Worm (Caenorhabditis elegans) whole organism, L4 larva: ENCODE data around the gene taf-11.3.

Experiments
- D1046.2 ChIP-seq: fragments of 200-800 bp; sonication (Bioruptor generic); IDR thresholded peaks from 2 replicates; pipeline ENCODE4 v1.3.6; 2022; ENCODE audit warnings: missing genetic modification characterization, missing compliant biosample characterization
- F49E8.2 ChIP-seq: sonication (generic microtip); optimal IDR thresholded peaks from 2 replicates; lab custom pipeline; 2016; ENCODE audit warnings: missing compliant biosample characterization, mild to moderate bottlenecking, missing genetic modification characterization, borderline replicate concordance
- R02D3.7 ChIP-seq: fragments of 150-350 bp; sonication (generic microtip); optimal IDR thresholded peaks from 3 replicates; lab custom pipeline; 2014; ENCODE audit warnings: missing biosample characterization, missing genetic modification characterization
- T20F7.1 ChIP-seq: fragments of 200-800 bp; sonication (Bioruptor generic); optimal IDR thresholded peaks from 2 replicates; lab custom pipeline; 2018; ENCODE audit warnings: mild to moderate bottlenecking, missing genetic modification characterization, missing compliant biosample characterization
- Y75B8A.6 ChIP-seq: fragments of 200-800 bp; sonication (Bioruptor generic); IDR thresholded peaks from 2 replicates; pipeline ENCODE4 v1.3.6; 2022; ENCODE audit warnings: missing genetic modification reagents, missing genetic modification characterization, missing compliant biosample characterization
- ZK337.2 ChIP-seq: fragments of 200-800 bp; sonication (Bioruptor generic); IDR thresholded peaks from 2 replicates; pipeline ENCODE4 v1.3.6; 2022; ENCODE audit warnings: missing genetic modification reagents, missing genetic modification characterization, missing compliant biosample characterization
- ZK546.5 ChIP-seq, 2 experiments: sonication (generic microtip); optimal IDR thresholded peaks; 2 replicates each; lab custom pipeline; 2017; ENCODE audit warnings: missing biosample characterization in 2 of 2, missing genetic modification characterization in 2 of 2
- aly-2 ChIP-seq: sonication (generic microtip); optimal IDR thresholded peaks from 2 replicates; lab custom pipeline; 2018; ENCODE audit warnings: missing biosample characterization, missing genetic modification characterization
- ama-1 ChIP-seq: fragments of 150-350 bp; optimal IDR thresholded peaks from 2 replicates; lab custom pipeline; 2014; ENCODE audit warnings: inconsistent platforms, mixed read lengths
- arid-1 ChIP-seq: fragments of 200-800 bp; sonication (Bioruptor generic); conservative IDR thresholded peaks from 2 replicates; pipeline ENCODE4 v1.3.6; 2022; ENCODE audit warnings: missing genetic modification reagents, missing genetic modification characterization, missing compliant biosample characterization
- attf-4 ChIP-seq: sonication (generic microtip); optimal IDR thresholded peaks from 3 replicates; lab custom pipeline; 2017; ENCODE audit warnings: missing biosample characterization, missing genetic modification characterization
- ceh-20 ChIP-seq: fragments of 200-800 bp; sonication (Bioruptor generic); IDR thresholded peaks from 2 replicates; pipeline ENCODE4 v1.3.6; 2022; ENCODE audit warnings: missing genetic modification reagents, missing genetic modification characterization, missing compliant biosample characterization
- ceh-62 ChIP-seq: sonication (generic microtip); optimal IDR thresholded peaks from 2 replicates; lab custom pipeline; 2017; ENCODE audit warnings: missing biosample characterization, missing genetic modification characterization
- ces-1 ChIP-seq: fragments of 150-350 bp; sonication (generic microtip); optimal IDR thresholded peaks from 4 replicates; lab custom pipeline; 2014; ENCODE audit warnings: missing biosample characterization, missing genetic modification reagents, missing genetic modification characterization
- ctbp-1 ChIP-seq: fragments of 200-800 bp; sonication (Bioruptor generic); IDR thresholded peaks from 2 replicates; pipeline ENCODE4 v1.3.6; 2022; ENCODE audit warnings: missing genetic modification reagents, missing genetic modification characterization, missing compliant biosample characterization
- daf-16 ChIP-seq, 3 experiments: sonication (generic microtip); optimal IDR thresholded peaks; 2 replicates each; lab custom pipeline; 2016 to 2017; ENCODE audit warnings: missing genetic modification characterization in 3 of 3, missing genetic modification reagents in 3 of 3, mild to moderate bottlenecking in 2 of 3, missing compliant biosample characterization in 2 of 3, missing biosample characterization in 1 of 3, moderate library complexity in 1 of 3
- dmd-8 ChIP-seq: fragments of 200-800 bp; sonication (Bioruptor generic); IDR thresholded peaks from 2 replicates; pipeline ENCODE4 v1.3.6; 2022; ENCODE audit warnings: missing genetic modification characterization, missing compliant biosample characterization
- dmd-9 ChIP-seq: fragments of 200-800 bp; sonication (Bioruptor generic); IDR thresholded peaks from 2 replicates; pipeline ENCODE4 v1.3.6; 2022; ENCODE audit warnings: missing genetic modification reagents, missing genetic modification characterization, missing compliant biosample characterization
- fkh-10 ChIP-seq: fragments of 150-350 bp; optimal IDR thresholded peaks from 2 replicates; lab custom pipeline; 2014; ENCODE audit warnings: missing biosample characterization, missing genetic modification reagents, missing genetic modification characterization
- fos-1 ChIP-seq: fragments of 150-350 bp; optimal IDR thresholded peaks from 2 replicates; lab custom pipeline; 2014; ENCODE audit warnings: missing biosample characterization, missing genetic modification characterization
- hmg-1.1 ChIP-seq: fragments of 200-800 bp; sonication (Bioruptor generic); IDR thresholded peaks from 2 replicates; pipeline ENCODE4 v1.3.6; 2022; ENCODE audit warnings: missing genetic modification reagents, missing genetic modification characterization, missing compliant biosample characterization
- lin-1 ChIP-seq: fragments of 200-800 bp; sonication (Bioruptor generic); IDR thresholded peaks from 2 replicates; pipeline ENCODE4 v1.3.6; 2022; ENCODE audit warnings: missing genetic modification reagents, missing genetic modification characterization, missing compliant biosample characterization
- lin-15B ChIP-seq: fragments of 150-350 bp; sonication (generic microtip); optimal IDR thresholded peaks from 3 replicates; lab custom pipeline; 2014; ENCODE audit warnings: missing biosample characterization, missing genetic modification characterization
- lin-29 ChIP-seq: fragments of 200-800 bp; sonication (Bioruptor generic); IDR thresholded peaks from 2 replicates; pipeline ENCODE4 v1.3.6; 2022; ENCODE audit warnings: missing genetic modification reagents, missing genetic modification characterization, missing compliant biosample characterization
- lin-38 ChIP-seq: fragments of 200-800 bp; sonication (Bioruptor generic); IDR thresholded peaks from 2 replicates; pipeline ENCODE4 v1.3.6; 2022; ENCODE audit warnings: missing genetic modification reagents, missing genetic modification characterization, missing compliant biosample characterization
- lsy-2 ChIP-seq, 2 experiments: fragments of 150-350 bp in 1 of 2; sonication (generic microtip) in 1 of 2; optimal IDR thresholded peaks; 2 replicates each; lab custom pipeline; 2014 to 2017; ENCODE audit warnings: missing biosample characterization in 2 of 2, missing genetic modification characterization in 2 of 2
- madf-5 ChIP-seq, 2 experiments: fragments of 200-800 bp; sonication (Bioruptor generic); IDR thresholded peaks; 2 replicates each; pipeline ENCODE4 v1.3.6; 2022; ENCODE audit warnings: missing compliant biosample characterization in 2 of 2, missing genetic modification characterization in 2 of 2
- madf-9 ChIP-seq: fragments of 200-800 bp; sonication (Bioruptor generic); conservative IDR thresholded peaks from 2 replicates; pipeline ENCODE4 v1.3.6; 2022; ENCODE audit warnings: missing genetic modification reagents, missing genetic modification characterization, missing compliant biosample characterization
- mdl-1 ChIP-seq, 2 experiments: fragments of 150-350 bp in 1 of 2; sonication (generic microtip) in 1 of 2; optimal IDR thresholded peaks; 2 replicates each; lab custom pipeline; 2014 to 2017; ENCODE audit warnings: missing biosample characterization in 2 of 2, missing genetic modification characterization in 2 of 2
- mdt-29 ChIP-seq: fragments of 200-800 bp; sonication (Bioruptor generic); IDR thresholded peaks from 2 replicates; pipeline ENCODE4 v1.3.6; 2022; ENCODE audit warnings: missing genetic modification reagents, missing genetic modification characterization, missing compliant biosample characterization
- nhr-10 ChIP-seq: fragments of 150-350 bp; optimal IDR thresholded peaks from 2 replicates; lab custom pipeline; 2014; ENCODE audit warnings: missing biosample characterization, missing genetic modification characterization
- nhr-102 ChIP-seq: sonication (generic microtip); optimal IDR thresholded peaks from 2 replicates; lab custom pipeline; 2016; ENCODE audit warnings: mild to moderate bottlenecking, missing genetic modification characterization, moderate library complexity, missing compliant biosample characterization
- nhr-11 ChIP-seq: fragments of 150-350 bp; optimal IDR thresholded peaks from 2 replicates; lab custom pipeline; 2014; ENCODE audit warnings: missing biosample characterization, missing genetic modification characterization
- nhr-25 ChIP-seq: sonication (generic microtip); optimal IDR thresholded peaks from 2 replicates; lab custom pipeline; 2017; ENCODE audit warnings: missing genetic modification characterization, mild to moderate bottlenecking, missing compliant biosample characterization, antibody characterized with exemption, moderate library complexity, borderline replicate concordance; ENCODE audit not compliant: insufficient read depth
- nhr-41 ChIP-seq: fragments of 200-800 bp; sonication (Bioruptor generic); IDR thresholded peaks from 2 replicates; pipeline ENCODE4 v1.3.6; 2022; ENCODE audit warnings: missing genetic modification reagents, missing genetic modification characterization, missing compliant biosample characterization
- nhr-48 ChIP-seq: sonication (generic microtip); optimal IDR thresholded peaks from 2 replicates; lab custom pipeline; 2016; ENCODE audit warnings: mild to moderate bottlenecking, missing genetic modification characterization, missing compliant biosample characterization
- nhr-6 ChIP-seq: fragments of 150-350 bp; optimal IDR thresholded peaks from 2 replicates; lab custom pipeline; 2014; ENCODE audit warnings: missing biosample characterization, missing genetic modification characterization
- pha-4 ChIP-seq, 2 experiments: fragments of 150-350 bp in 1 of 2; fragments of 200-800 bp in 1 of 2; sonication (Bioruptor generic) in 1 of 2; IDR thresholded peaks in 1 of 2; optimal IDR thresholded peaks in 1 of 2; 2 replicates each; pipeline versions ENCODE4 v1.3.6 to Lab custom; 2014 to 2022; ENCODE audit warnings: missing genetic modification characterization in 2 of 2, missing genetic modification reagents in 2 of 2, missing biosample characterization in 1 of 2, missing compliant biosample characterization in 1 of 2
- rbr-2 ChIP-seq: sonication (generic microtip); optimal IDR thresholded peaks from 2 replicates; lab custom pipeline; 2016; ENCODE audit warnings: missing genotype, missing genetic modification characterization, missing compliant biosample characterization
- sdz-12 ChIP-seq: fragments of 200-800 bp; sonication (Bioruptor generic); optimal IDR thresholded peaks from 2 replicates; lab custom pipeline; 2018; ENCODE audit warnings: mild to moderate bottlenecking, missing genetic modification characterization, missing compliant biosample characterization
- skn-1 ChIP-seq: fragments of 150-350 bp; optimal IDR thresholded peaks from 2 replicates; lab custom pipeline; 2014; ENCODE audit warnings: missing biosample characterization, missing genetic modification characterization
- spr-1 ChIP-seq: sonication (generic microtip); optimal IDR thresholded peaks from 2 replicates; lab custom pipeline; 2016; ENCODE audit warnings: mild to moderate bottlenecking, missing genetic modification characterization, missing compliant biosample characterization
- tag-97 ChIP-seq: fragments of 200-800 bp; sonication (Bioruptor generic); IDR thresholded peaks from 2 replicates; pipeline ENCODE4 v1.3.6; 2022; ENCODE audit warnings: missing genetic modification characterization, missing compliant biosample characterization
- zfp-3 ChIP-seq: fragments of 200-800 bp; sonication (Bioruptor generic); conservative IDR thresholded peaks from 2 replicates; pipeline ENCODE4 v1.3.6; 2022; ENCODE audit warnings: missing genetic modification reagents, missing genetic modification characterization, missing compliant biosample characterization
- ztf-7 ChIP-seq: fragments of 150-350 bp; optimal IDR thresholded peaks from 2 replicates; lab custom pipeline; 2014; ENCODE audit warnings: missing biosample characterization, missing genetic modification characterization

taf-11.3 gene

ce11 chrIII:10461164-10461546, 43.9 kb downstream of the taf-11.3 start, which contains the start of gene atx-2 (continued):
- TF ChIP-seq spr-1 (tag; lab: Kevin White, UChicago) (peak; percentile 90), rbr-2 (tag; lab: Kevin White, UChicago) (peak; percentile 86), Y75B8A.6 (peak; percentile 71; the same call in 1 of the 2 replicates), sdz-12 (GFP tag; lab: Kevin White, UChicago) (peak; percentile 67), arid-1 (GFP tag; lab: Robert Waterston, UW) (peak; percentile 97), nhr-11 (tag; lab: Kevin White, UChicago) (peak; percentile 56), daf-16 (GFP tag; optimal IDR thresholded peaks at IDR 0.05; lab: Kevin White, UChicago) (peak; percentile 13 to 78), daf-16 (tag; optimal IDR thresholded peaks at IDR 0.05; lab: Kevin White, UChicago) (peak; percentile 35), dmd-8 (peak; percentile 93), nhr-102 (tag; lab: Kevin White, UChicago) (peak; percentile 89), fos-1 (tag; lab: Kevin White, UChicago) (no peak), nhr-48 (tag; lab: Kevin White, UChicago) (peak; percentile 71), lin-15B (tag; lab: Kevin White, UChicago) (peak; percentile 72), lin-29 (peak; percentile 84), ama-1 (no peak), D1046.2 (GFP tag; lab: Robert Waterston, UW) (peak; percentile 94)

ce11 chrIII:10460427-10461163, 44.5 kb downstream of the taf-11.3 start, which contains the start of gene ecps-1:
TSS of gene ecps-1 (minus strand) at chrIII:10460551.
- no peak for TF ChIP-seq attf-4 (tag; lab: Kevin White, UChicago)
- TF ChIP-seq tag-97 (GFP tag; lab: Robert Waterston, UW) = no peak
- peak; percentile 12 for TF ChIP-seq fos-1 (tag; lab: Kevin White, UChicago)
- TF ChIP-seq hmg-1.1 (GFP tag; lab: Robert Waterston, UW) = peak; percentile 75
- TF ChIP-seq mdl-1 (tag; optimal IDR thresholded peaks at IDR 0.05; lab: Kevin White, UChicago) = peak; percentile 61 to 75
- TF ChIP-seq lin-15B (tag; lab: Kevin White, UChicago) = peak; percentile 88
- TF ChIP-seq ztf-7 (tag; lab: Kevin White, UChicago) = peak; percentile 43
- TF ChIP-seq dmd-9 (GFP tag; lab: Robert Waterston, UW) = peak; percentile 86
- TF ChIP-seq nhr-10 (tag; lab: Kevin White, UChicago) = peak; percentile 42
- TF ChIP-seq lin-38 (GFP tag; lab: Robert Waterston, UW) = peak; percentile 99
- peak; percentile 60 for TF ChIP-seq rbr-2 (tag; lab: Kevin White, UChicago)
- TF ChIP-seq nhr-11 (tag; lab: Kevin White, UChicago) = peak; percentile 61
- peak; percentile 70; the same call in 1 of the 2 replicates for TF ChIP-seq ceh-20 (GFP tag; lab: Robert Waterston, UW)
- 0 out of 2 replicates have a peak, but pooled peaks have one; percentile 74 for TF ChIP-seq pha-4 (GFP tag; IDR thresholded peaks at IDR 0.05; lab: Robert Waterston, UW)
- peak; percentile 79 for TF ChIP-seq pha-4 (tag; optimal IDR thresholded peaks at IDR 0.05; lab: Kevin White, UChicago)
- TF ChIP-seq mdt-29 (GFP tag; lab: Robert Waterston, UW) = peak; percentile 64
- TF ChIP-seq zfp-3 = 0 out of 2 replicates have a peak, but pooled peaks have one; percentile 66
- no peak for TF ChIP-seq nhr-41
- TF ChIP-seq madf-5 (GFP tag; IDR thresholded peaks at IDR 0.05; lab: Robert Waterston, UW) = no peak; a peak in 1 of 4 replicates
- TF ChIP-seq madf-9 = peak; percentile 85
- TF ChIP-seq ceh-62 (tag; lab: Kevin White, UChicago) = no peak
- peak; percentile 7 for TF ChIP-seq ces-1 (GFP tag; lab: Kevin White, UChicago)
- no peak for TF ChIP-seq aly-2
- TF ChIP-seq nhr-6 (tag; lab: Kevin White, UChicago) = peak; percentile 79
- TF ChIP-seq Y75B8A.6 = no peak
- no peak for TF ChIP-seq ctbp-1
- TF ChIP-seq R02D3.7 (tag; lab: Kevin White, UChicago) = no peak
- TF ChIP-seq T20F7.1 (GFP tag; lab: Kevin White, UChicago) = no peak
- peak; percentile 26 for TF ChIP-seq fkh-10 (GFP tag; lab: Kevin White, UChicago)
- TF ChIP-seq arid-1 (GFP tag; lab: Robert Waterston, UW) = peak; percentile 86
- TF ChIP-seq skn-1 = no peak
- no peak for TF ChIP-seq ZK546.5 (tag; optimal IDR thresholded peaks at IDR 0.05; lab: Kevin White, UChicago)
- no peak for TF ChIP-seq daf-16 (GFP tag; optimal IDR thresholded peaks at IDR 0.05; lab: Kevin White, UChicago)
- peak; percentile 53 for TF ChIP-seq daf-16 (tag; optimal IDR thresholded peaks at IDR 0.05; lab: Kevin White, UChicago)
- peak; percentile 28 for TF ChIP-seq nhr-25 (tag; lab: Kevin White, UChicago)
- peak; percentile 67 for TF ChIP-seq F49E8.2 (tag; lab: Kevin White, UChicago)
- TF ChIP-seq lin-1 = peak; percentile 34; the same call in 1 of the 2 replicates
- peak; percentile 55 to 94 for TF ChIP-seq lsy-2 (tag; optimal IDR thresholded peaks at IDR 0.05; lab: Kevin White, UChicago)
- TF ChIP-seq ZK337.2 = peak; percentile 77
